Fruit fly (Drosophila melanogaster) S2 (cell line): ENCODE results near the gene Gbeta5.

Experiments
- CG8478 ChIP-seq: fragments of >200 bp; optimal IDR thresholded peaks from 2 replicates; lab custom pipeline; 2018
- CTCF ChIP-seq, 2 experiments: fragments of >200 bp; optimal IDR thresholded peaks; 2 replicates each; lab custom pipeline; 2018

Gene Gbeta5

dm6 chrX:8140707-8141106 is 11.4 kb downstream of the Gbeta5 start:
- TF ChIP-seq CTCF (optimal IDR thresholded peaks at IDR 0.05; lab: Kevin White, UChicago) (no peak), CG8478 (lab: Kevin White, UChicago) (no peak)

dm6 chrX:8137285-8137684 is 14.8 kb downstream of the Gbeta5 start:
- TF ChIP-seq CTCF (optimal IDR thresholded peaks at IDR 0.05; lab: Kevin White, UChicago), result no peak

- TF ChIP-seq CTCF (optimal IDR thresholded peaks at IDR 0.05; lab: Kevin White, UChicago) (no peak), CG8478 (lab: Kevin White, UChicago) (no peak)
These were observed 16.6 kb downstream of the Gbeta5 start, which contains the start of the genes cyr and CG2120 for dm6 chrX:8135420-8135874. cyr (minus strand) TSS chrX:8135713. CG2120 (plus strand) TSS chrX:8135824.

- TF ChIP-seq CG8478 (lab: Kevin White, UChicago) (no peak), CTCF (optimal IDR thresholded peaks at IDR 0.05; lab: Kevin White, UChicago) (no peak)
These were observed 20.3 kb downstream of the Gbeta5 start, which contains the start of gene CG10958 for dm6 chrX:8131693-8132313. CG10958 (plus strand) TSS chrX:8132285.

dm6 chrX:8129204-8129997 is 22.7 kb downstream of the Gbeta5 start, which contains the start of gene CG2116:
CG2116 (plus strand) TSS chrX:8129812.
- no peak for TF ChIP-seq CTCF (optimal IDR thresholded peaks at IDR 0.05; lab: Kevin White, UChicago)
- TF ChIP-seq CG8478 (lab: Kevin White, UChicago), result no peak

dm6 chrX:8128133-8128532 is 23.9 kb downstream of the Gbeta5 start:
- no peak for TF ChIP-seq CTCF (optimal IDR thresholded peaks at IDR 0.05; lab: Kevin White, UChicago)
- no peak for TF ChIP-seq CG8478 (lab: Kevin White, UChicago)

dm6 chrX:8126149-8126548 is 25.9 kb downstream of the Gbeta5 start:
- no peak for TF ChIP-seq CTCF (optimal IDR thresholded peaks at IDR 0.05; lab: Kevin White, UChicago)
- TF ChIP-seq CG8478 (lab: Kevin White, UChicago), result no peak

dm6 chrX:8125224-8125649 is 26.8 kb downstream of the Gbeta5 start:
- TF ChIP-seq CG8478 (lab: Kevin White, UChicago) (no peak), CTCF (optimal IDR thresholded peaks at IDR 0.05; lab: Kevin White, UChicago) (no peak)

dm6 chrX:8122834-8123233 is 29.2 kb downstream of the Gbeta5 start:
- no peak for TF ChIP-seq CTCF (optimal IDR thresholded peaks at IDR 0.05; lab: Kevin White, UChicago)
- TF ChIP-seq CG8478 (lab: Kevin White, UChicago), result no peak

- TF ChIP-seq CTCF (optimal IDR thresholded peaks at IDR 0.05; lab: Kevin White, UChicago), result no peak
- TF ChIP-seq CG8478 (lab: Kevin White, UChicago), result no peak
These were observed 31.1 kb downstream of the Gbeta5 start, which contains the start of gene CG2260 for dm6 chrX:8120939-8121338. CG2260 (minus strand) TSS chrX:8121147.

- TF ChIP-seq CTCF (optimal IDR thresholded peaks at IDR 0.05; lab: Kevin White, UChicago) (no peak), CG8478 (lab: Kevin White, UChicago) (no peak)
These were observed 35.3 kb downstream of the Gbeta5 start, which contains the start of gene CG1575 for dm6 chrX:8116813-8117212. CG1575 (plus strand) TSS chrX:8117012.

- TF ChIP-seq CG8478 (lab: Kevin White, UChicago), result no peak
- TF ChIP-seq CTCF (optimal IDR thresholded peaks at IDR 0.05; lab: Kevin White, UChicago), result no peak
These were observed 36.3 kb downstream of the Gbeta5 start, which contains the start of gene Gclc for dm6 chrX:8115717-8116311. Gclc (minus strand) TSS chrX:8116147.

- TF ChIP-seq CTCF (optimal IDR thresholded peaks at IDR 0.05; lab: Kevin White, UChicago) (no peak), CG8478 (lab: Kevin White, UChicago) (no peak)
These were observed 36.8 kb downstream of the Gbeta5 start for dm6 chrX:8115343-8115676.

dm6 chrX:8114476-8115342 is 37.4 kb downstream of the Gbeta5 start:
- TF ChIP-seq CG8478 (lab: Kevin White, UChicago) (no peak), CTCF (optimal IDR thresholded peaks at IDR 0.05; lab: Kevin White, UChicago) (no peak)
